Fruit fly (Drosophila melanogaster) whole organism: ENCODE measurements around the gene Strump.

ENCODE experiments used
- EcR ChIP-seq, 2 experiments: fragments of >200 bp; optimal IDR thresholded peaks; 2 replicates each; lab custom pipeline; 2017; ENCODE audit warnings: missing biosample characterization in 2 of 2, missing genetic modification characterization in 2 of 2, missing genetic modification reagents in 2 of 2
- pan ChIP-seq: fragments of >200 bp; optimal IDR thresholded peaks from 2 replicates; lab custom pipeline; 2017
- psq ChIP-seq: fragments of >200 bp; optimal IDR thresholded peaks from 2 replicates; lab custom pipeline; 2017

dm6 chr3L:16141556-16141955 is 19.8 kb downstream of the Strump start:
- TF ChIP-seq EcR (GFP tag; optimal IDR thresholded peaks at IDR 0.05; lab: Kevin White, UChicago) (no peak), psq (no peak), pan (no peak)
